Fruit fly (Drosophila melanogaster) whole organism: ENCODE measurements around the gene CG32700.

Experiments
- CG8478 ChIP-seq: fragments of >200 bp; optimal IDR thresholded peaks from 2 replicates; lab custom pipeline; 2018; ENCODE audit warnings: inconsistent platforms
- Dll ChIP-seq: fragments of >200 bp; optimal IDR thresholded peaks from 2 replicates; lab custom pipeline; 2017
- EcR ChIP-seq, 2 experiments: fragments of >200 bp; optimal IDR thresholded peaks; 2 replicates each; lab custom pipeline; 2017; ENCODE audit warnings: missing biosample characterization in 2 of 2, missing genetic modification characterization in 2 of 2, missing genetic modification reagents in 2 of 2
- pan ChIP-seq: fragments of >200 bp; optimal IDR thresholded peaks from 2 replicates; lab custom pipeline; 2017
- psq ChIP-seq: fragments of >200 bp; optimal IDR thresholded peaks from 2 replicates; lab custom pipeline; 2017
- usp ChIP-seq: fragments of >200 bp; optimal IDR thresholded peaks from 2 replicates; lab custom pipeline; 2017; ENCODE audit warnings: missing biosample characterization, missing genetic modification characterization, mixed read lengths

DNA sequence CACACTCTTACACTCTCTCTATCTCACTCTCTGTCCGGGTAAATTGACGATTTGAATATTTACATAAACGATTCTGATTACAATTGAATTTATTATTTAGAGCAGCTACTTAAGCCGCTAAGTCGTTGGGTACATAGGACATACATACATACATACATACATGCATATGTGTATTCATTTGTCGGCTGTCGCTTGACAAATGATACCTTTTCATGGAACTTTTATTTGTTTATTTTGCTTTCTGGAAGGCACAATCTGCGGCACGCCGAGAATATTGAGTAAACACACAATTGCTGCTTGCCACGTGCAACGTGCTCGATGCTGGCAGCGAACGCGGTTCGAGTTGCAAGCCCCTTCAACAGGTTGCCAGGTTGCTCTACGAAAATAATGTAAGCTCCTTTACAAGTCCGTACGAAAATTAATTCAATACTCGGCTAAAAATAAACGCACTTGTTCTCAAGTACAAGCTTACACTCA is 49.8 kb downstream of the CG32700 start:
- TF ChIP-seq CG8478 (lab: Kevin White, UChicago) (no peak), Dll (lab: Kevin White, UChicago) (no peak), pan (lab: Kevin White, UChicago) (no peak), EcR (GFP tag; optimal IDR thresholded peaks at IDR 0.05; lab: Kevin White, UChicago) (no peak), psq (no peak), usp (GFP tag; lab: Kevin White, UChicago) (no peak)
